Worm (Caenorhabditis elegans) whole organism, L3 larva: Measurements from ENCODE around the gene T28C6.10.
A peak's percentile ranks its signal among the peaks of the same experiment; 100 is the strongest.

Experiments
- R02D3.7 ChIP-seq: fragments of 150-350 bp; optimal IDR thresholded peaks from 2 replicates; lab custom pipeline; 2014; ENCODE audit warnings: missing biosample characterization, missing genetic modification characterization
- ZK546.5 ChIP-seq: sonication (generic microtip); optimal IDR thresholded peaks from 2 replicates; lab custom pipeline; 2017; ENCODE audit warnings: missing biosample characterization, missing genetic modification characterization
- aly-2 ChIP-seq: fragments of 150-350 bp; optimal IDR thresholded peaks from 2 replicates; lab custom pipeline; 2014; ENCODE audit warnings: missing biosample characterization, missing genetic modification characterization
- ceh-16 ChIP-seq: sonication (generic microtip); optimal IDR thresholded peaks from 2 replicates; lab custom pipeline; 2017; ENCODE audit warnings: missing biosample characterization, missing genetic modification characterization
- ceh-28 ChIP-seq: fragments of 150-350 bp; optimal IDR thresholded peaks from 2 replicates; lab custom pipeline; 2014; ENCODE audit warnings: missing biosample characterization, missing genetic modification reagents, missing genetic modification characterization
- ceh-82 ChIP-seq: fragments of 150-350 bp; optimal IDR thresholded peaks from 2 replicates; lab custom pipeline; 2014; ENCODE audit warnings: missing biosample characterization, missing genetic modification characterization
- ceh-9 ChIP-seq: sonication (generic microtip); optimal IDR thresholded peaks from 2 replicates; lab custom pipeline; 2018; ENCODE audit warnings: missing biosample characterization, missing genetic modification characterization
- daf-12 ChIP-seq: fragments of 150-350 bp; optimal IDR thresholded peaks from 2 replicates; lab custom pipeline; 2014; ENCODE audit warnings: missing biosample characterization, missing genetic modification reagents, missing genetic modification characterization
- egl-27 ChIP-seq: sonication (generic microtip); optimal IDR thresholded peaks from 4 replicates; lab custom pipeline; 2017; ENCODE audit warnings: missing biosample characterization, missing genetic modification reagents, missing genetic modification characterization
- elt-1 ChIP-seq: fragments of 150-350 bp; optimal IDR thresholded peaks from 2 replicates; lab custom pipeline; 2014; ENCODE audit warnings: missing biosample characterization, missing genetic modification characterization
- elt-2 ChIP-seq: sonication (generic microtip); optimal IDR thresholded peaks from 2 replicates; lab custom pipeline; 2016; ENCODE audit warnings: missing genetic modification reagents, mild to moderate bottlenecking, missing genetic modification characterization, missing compliant biosample characterization
- elt-3 ChIP-seq, 3 experiments: fragments of 150-350 bp in 1 of 3; sonication (generic microtip) in 2 of 3; optimal IDR thresholded peaks; 2 replicates in 2 of 3; 4 replicates in 1 of 3; lab custom pipeline; 2014 to 2017; ENCODE audit warnings: missing biosample characterization in 3 of 3, missing genetic modification characterization in 3 of 3
- eor-1 ChIP-seq, 2 experiments: fragments of 150-350 bp; optimal IDR thresholded peaks; 2 replicates each; lab custom pipeline; 2014 to 2018; ENCODE audit warnings: missing biosample characterization in 2 of 2, missing genetic modification characterization in 2 of 2
- fkh-10 ChIP-seq: sonication (generic microtip); optimal IDR thresholded peaks from 2 replicates; lab custom pipeline; 2017; ENCODE audit warnings: missing biosample characterization, missing genetic modification reagents, missing genetic modification characterization
- hmg-11 ChIP-seq: sonication (generic microtip); optimal IDR thresholded peaks from 2 replicates; lab custom pipeline; 2016; ENCODE audit warnings: missing genetic modification characterization, missing compliant biosample characterization
- jun-1 ChIP-seq: fragments of 150-350 bp; optimal IDR thresholded peaks from 2 replicates; lab custom pipeline; 2014; ENCODE audit warnings: missing biosample characterization, missing genetic modification reagents, missing genetic modification characterization
- lin-15B ChIP-seq: fragments of 150-350 bp; optimal IDR thresholded peaks from 2 replicates; lab custom pipeline; 2014; ENCODE audit warnings: missing biosample characterization, missing genetic modification characterization
- lin-39 ChIP-seq: fragments of 150-350 bp; optimal IDR thresholded peaks from 2 replicates; lab custom pipeline; 2018; ENCODE audit warnings: missing biosample characterization, missing genetic modification reagents, missing genetic modification characterization
- lsy-12 ChIP-seq: sonication (generic microtip); optimal IDR thresholded peaks from 2 replicates; lab custom pipeline; 2016; ENCODE audit warnings: mild to moderate bottlenecking, missing genetic modification characterization, missing compliant biosample characterization
- mdl-1 ChIP-seq: fragments of 150-350 bp; optimal IDR thresholded peaks from 2 replicates; lab custom pipeline; 2014; ENCODE audit warnings: missing biosample characterization, missing genetic modification characterization
- nfya-1 ChIP-seq: sonication (generic microtip); optimal IDR thresholded peaks from 2 replicates; lab custom pipeline; 2017; ENCODE audit warnings: missing genetic modification characterization, mild to moderate bottlenecking, missing compliant biosample characterization, antibody characterized with exemption, moderate library complexity; ENCODE audit not compliant: insufficient read depth
- nhr-11 ChIP-seq: fragments of 150-350 bp; optimal IDR thresholded peaks from 2 replicates; lab custom pipeline; 2014; ENCODE audit warnings: missing biosample characterization, missing genetic modification characterization
- nhr-12 ChIP-seq: fragments of 150-350 bp; optimal IDR thresholded peaks from 2 replicates; lab custom pipeline; 2014; ENCODE audit warnings: missing biosample characterization, missing genetic modification characterization
- nhr-23 ChIP-seq: fragments of 150-350 bp; optimal IDR thresholded peaks from 2 replicates; lab custom pipeline; 2014; ENCODE audit warnings: missing biosample characterization, missing genetic modification reagents, missing genetic modification characterization
- nhr-237 ChIP-seq: fragments of 150-350 bp; optimal IDR thresholded peaks from 2 replicates; lab custom pipeline; 2014; ENCODE audit warnings: missing biosample characterization, missing genetic modification characterization
- nhr-25 ChIP-seq: sonication (generic microtip); optimal IDR thresholded peaks from 2 replicates; lab custom pipeline; 2017; ENCODE audit warnings: missing biosample characterization, missing genetic modification characterization
- nhr-43 ChIP-seq: sonication (generic microtip); optimal IDR thresholded peaks from 2 replicates; lab custom pipeline; 2016; ENCODE audit warnings: mild to moderate bottlenecking, missing genetic modification characterization, missing compliant biosample characterization; ENCODE audit not compliant: poor library complexity, severe bottlenecking
- nhr-76 ChIP-seq: fragments of 150-350 bp; sonication (generic microtip); optimal IDR thresholded peaks from 5 replicates; lab custom pipeline; 2014; ENCODE audit warnings: missing biosample characterization, missing genetic modification characterization
- pha-4 ChIP-seq: fragments of 150-350 bp; optimal IDR thresholded peaks from 2 replicates; lab custom pipeline; 2014; ENCODE audit warnings: missing biosample characterization, missing genetic modification reagents, missing genetic modification characterization
- pqm-1 ChIP-seq: fragments of 150-350 bp; optimal IDR thresholded peaks from 2 replicates; lab custom pipeline; 2017; ENCODE audit warnings: missing biosample characterization, missing genetic modification characterization, inconsistent platforms
- skn-1 ChIP-seq: fragments of 150-350 bp; optimal IDR thresholded peaks from 2 replicates; lab custom pipeline; 2014; ENCODE audit warnings: missing biosample characterization, missing genetic modification characterization
- snpc-4 ChIP-seq: fragments of 150-350 bp; optimal IDR thresholded peaks from 2 replicates; lab custom pipeline; 2014; ENCODE audit warnings: missing biosample characterization, missing genetic modification characterization
- tbx-2 ChIP-seq: sonication (generic microtip); optimal IDR thresholded peaks from 2 replicates; lab custom pipeline; 2016; ENCODE audit warnings: mild to moderate bottlenecking, missing genetic modification characterization, missing compliant biosample characterization
- unc-39 ChIP-seq: sonication (generic microtip); optimal IDR thresholded peaks from 4 replicates; lab custom pipeline; 2017; ENCODE audit warnings: missing biosample characterization, missing genetic modification characterization
- unc-62 ChIP-seq: fragments of 150-350 bp; sonication (generic microtip); optimal IDR thresholded peaks from 4 replicates; lab custom pipeline; 2014; ENCODE audit warnings: missing biosample characterization, missing genetic modification reagents, missing genetic modification characterization
- zag-1 ChIP-seq: fragments of 150-350 bp; optimal IDR thresholded peaks from 2 replicates; lab custom pipeline; 2014; ENCODE audit warnings: missing biosample characterization, missing genetic modification characterization
- ztf-11 ChIP-seq: fragments of 150-350 bp; optimal IDR thresholded peaks from 2 replicates; lab custom pipeline; 2014; ENCODE audit warnings: missing biosample characterization, missing genetic modification characterization
- ztf-4 ChIP-seq: fragments of 150-350 bp; optimal IDR thresholded peaks from 2 replicates; lab custom pipeline; 2014; ENCODE audit warnings: missing biosample characterization, missing genetic modification characterization

T28C6.10 gene

ce11 chrIV:8794895-8795665 is 22.7 kb upstream of the T28C6.10 start:
- TF ChIP-seq nhr-25 (tag; lab: Kevin White, UChicago) (peak; percentile 88), R02D3.7 (peak; percentile 46), nhr-23 (tag; lab: Kevin White, UChicago) (peak; percentile 83), ZK546.5 (tag; lab: Kevin White, UChicago) (no peak), nhr-43 (peak; percentile 62), nhr-12 (tag; lab: Kevin White, UChicago) (no peak), lin-15B (tag; lab: Kevin White, UChicago) (peak; percentile 17), ceh-82 (peak; percentile 49), elt-3 (tag; optimal IDR thresholded peaks at IDR 0.05; lab: Kevin White, UChicago) (peak in 1 of 3 experiments; percentile 11), fkh-10 (GFP tag; lab: Kevin White, UChicago) (peak; percentile 90), elt-1 (tag; lab: Kevin White, UChicago) (peak; percentile 65), aly-2 (tag; lab: Kevin White, UChicago) (no peak), skn-1 (tag; lab: Kevin White, UChicago) (peak; percentile 12), zag-1 (peak; percentile 29), elt-2 (tag; lab: Kevin White, UChicago) (peak; percentile 97), nfya-1 (peak; percentile 81), lsy-12 (tag; lab: Kevin White, UChicago) (peak; percentile 82), nhr-76 (tag; lab: Kevin White, UChicago) (no peak), ceh-16 (tag; lab: Kevin White, UChicago) (no peak), pqm-1 (tag; lab: Kevin White, UChicago) (peak; percentile 56), egl-27 (tag; lab: Kevin White, UChicago) (peak; percentile 53), nhr-237 (tag; lab: Kevin White, UChicago) (no peak), ceh-9 (tag; lab: Kevin White, UChicago) (no peak), ztf-4 (tag; lab: Kevin White, UChicago) (peak; percentile 67), mdl-1 (tag; lab: Kevin White, UChicago) (peak; percentile 75), jun-1 (peak; percentile 77), unc-62 (GFP tag; lab: Kevin White, UChicago) (peak; percentile 80), pha-4 (peak; percentile 68), daf-12 (peak; percentile 7), tbx-2 (tag; lab: Kevin White, UChicago) (peak; percentile 71), hmg-11 (tag; lab: Kevin White, UChicago) (peak; percentile 80), ceh-28 (tag; lab: Kevin White, UChicago) (peak; percentile 57), lin-39 (tag; lab: Kevin White, UChicago) (peak; percentile 79), snpc-4 (peak; percentile 83)

DNA sequence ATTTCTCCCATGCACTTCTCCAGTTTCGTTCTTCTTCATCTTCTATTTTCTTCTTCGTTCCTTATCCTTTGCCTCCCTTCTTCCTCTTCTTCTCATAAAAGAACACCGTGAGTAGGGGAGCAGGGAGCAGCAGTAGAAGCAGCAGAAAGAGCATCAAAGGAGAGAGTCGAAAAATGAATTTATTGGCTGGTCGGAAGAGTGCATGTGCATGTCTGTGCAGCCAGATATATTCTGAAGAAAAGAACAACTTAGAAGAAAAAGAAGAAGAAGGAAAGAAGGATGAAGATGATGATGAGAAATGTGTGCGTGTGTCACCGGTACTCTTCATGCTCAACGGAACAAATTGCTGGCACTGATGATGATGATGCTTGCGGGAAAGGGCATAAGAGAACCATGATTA is 21.5 kb upstream of the T28C6.10 start:
- peak; percentile 68 for TF ChIP-seq fkh-10 (GFP tag; lab: Kevin White, UChicago)
- no peak for TF ChIP-seq aly-2 (tag; lab: Kevin White, UChicago)
- peak; percentile 41 for TF ChIP-seq snpc-4
- no peak for TF ChIP-seq mdl-1 (tag; lab: Kevin White, UChicago)
- TF ChIP-seq zag-1, result no peak
- TF ChIP-seq nhr-11 (tag; lab: Kevin White, UChicago), result no peak
- TF ChIP-seq ceh-82, result no peak
- peak; percentile 64 for TF ChIP-seq lin-39 (tag; lab: Kevin White, UChicago)
- peak; percentile 66 for TF ChIP-seq nfya-1
- TF ChIP-seq hmg-11 (tag; lab: Kevin White, UChicago), result peak; percentile 26
- no peak for TF ChIP-seq R02D3.7
- TF ChIP-seq ZK546.5 (tag; lab: Kevin White, UChicago), result no peak

- TF ChIP-seq nhr-25 (tag; lab: Kevin White, UChicago) (no peak), mdl-1 (tag; lab: Kevin White, UChicago) (no peak), ztf-11 (tag; lab: Kevin White, UChicago) (no peak), unc-39 (tag; lab: Kevin White, UChicago) (no peak), lsy-12 (tag; lab: Kevin White, UChicago) (no peak), elt-3 (tag; optimal IDR thresholded peaks at IDR 0.05; lab: Kevin White, UChicago) (no peak), ztf-4 (tag; lab: Kevin White, UChicago) (no peak), eor-1 (tag; optimal IDR thresholded peaks at IDR 0.05; lab: Kevin White, UChicago) (no peak), nhr-76 (tag; lab: Kevin White, UChicago) (no peak), pha-4 (no peak), egl-27 (tag; lab: Kevin White, UChicago) (no peak), elt-2 (tag; lab: Kevin White, UChicago) (no peak), R02D3.7 (no peak)
Measured at ce11 chrIV:8798255-8798654, 19.5 kb upstream of the T28C6.10 start, which contains the start of gene clec-182. Gene clec-182 (minus strand): TSS chrIV:8798355.
